Fruit fly (Drosophila melanogaster) whole organism, embryonic: ENCODE measurements around the gene CG2681.

Experiments used
- ATbp ChIP-seq: fragments of 200-800 bp; sonication (Bioruptor generic); optimal IDR thresholded peaks from 2 replicates; lab custom pipeline; 2017; ENCODE audit warnings: missing biosample characterization, mild to moderate bottlenecking, missing genetic modification characterization, missing genetic modification reagents
- Atf3 ChIP-seq: fragments of 200-800 bp; sonication (Bioruptor generic); optimal IDR thresholded peaks from 3 replicates; lab custom pipeline; 2016; ENCODE audit warnings: missing biosample characterization, missing genetic modification characterization
- CG10654 ChIP-seq: fragments of 200-800 bp; sonication (Bioruptor generic); optimal IDR thresholded peaks from 2 replicates; lab custom pipeline; 2016; ENCODE audit warnings: missing biosample characterization, missing genetic modification characterization
- CG11398 ChIP-seq: fragments of 200-800 bp; sonication (Bioruptor generic); optimal IDR thresholded peaks from 2 replicates; lab custom pipeline; 2016; ENCODE audit warnings: missing biosample characterization, missing genetic modification characterization
- CG11456 ChIP-seq: fragments of 200-800 bp; sonication (Bioruptor generic); IDR thresholded peaks from 3 replicates; pipeline ENCODE4 v1.3.6; 2022; ENCODE audit warnings: missing biosample characterization, missing genetic modification characterization
- CG12299 ChIP-seq: fragments of 200-800 bp; sonication (Bioruptor generic); optimal IDR thresholded peaks from 2 replicates; lab custom pipeline; 2018; ENCODE audit warnings: missing biosample characterization, mild to moderate bottlenecking, missing genetic modification characterization
- CG1233 ChIP-seq: fragments of 200-800 bp; sonication (Bioruptor generic); optimal IDR thresholded peaks from 4 replicates; lab custom pipeline; 2018; ENCODE audit warnings: missing biosample characterization, mild to moderate bottlenecking, missing genetic modification characterization
- CG12942 ChIP-seq: fragments of 200-800 bp; sonication (Bioruptor generic); optimal IDR thresholded peaks from 3 replicates; lab custom pipeline; 2016; ENCODE audit warnings: missing biosample characterization, missing genetic modification characterization
- CG13123 ChIP-seq: fragments of 200-800 bp; sonication (Bioruptor generic); optimal IDR thresholded peaks from 2 replicates; lab custom pipeline; 2016; ENCODE audit warnings: missing biosample characterization, missing genetic modification characterization
- CG13296 ChIP-seq: fragments of 200-800 bp; sonication (Bioruptor generic); optimal IDR thresholded peaks from 3 replicates; lab custom pipeline; 2018; ENCODE audit warnings: missing biosample characterization, mild to moderate bottlenecking, missing genetic modification characterization
- CG13424 ChIP-seq: fragments of 200-800 bp; sonication (Bioruptor generic); optimal IDR thresholded peaks from 2 replicates; lab custom pipeline; 2019; ENCODE audit warnings: missing biosample characterization, mild to moderate bottlenecking, missing genetic modification characterization, moderate library complexity
- CG1529 ChIP-seq: fragments of 200-800 bp; sonication (Bioruptor generic); optimal IDR thresholded peaks from 3 replicates; lab custom pipeline; 2018; ENCODE audit warnings: missing biosample characterization, missing genetic modification characterization
- CG15514 ChIP-seq: fragments of 200-800 bp; sonication (Bioruptor generic); optimal IDR thresholded peaks from 3 replicates; lab custom pipeline; 2017; ENCODE audit warnings: missing biosample characterization, missing genetic modification characterization, mild to moderate bottlenecking, moderate library complexity, missing genetic modification reagents
- CG16815 ChIP-seq: fragments of 200-800 bp; sonication (Bioruptor generic); optimal IDR thresholded peaks from 3 replicates; lab custom pipeline; 2017; ENCODE audit warnings: missing biosample characterization, mild to moderate bottlenecking, missing genetic modification characterization
- CG16863 ChIP-seq: fragments of 200-800 bp; sonication (Bioruptor generic); optimal IDR thresholded peaks from 3 replicates; lab custom pipeline; 2016; ENCODE audit warnings: missing biosample characterization, missing genetic modification characterization
- CG18262 ChIP-seq: fragments of 200-800 bp; optimal IDR thresholded peaks from 3 replicates; lab custom pipeline; 2019; ENCODE audit warnings: missing biosample characterization, mild to moderate bottlenecking, missing genetic modification characterization, moderate library complexity
- CG18476 ChIP-seq: fragments of 200-800 bp; sonication (Bioruptor generic); optimal IDR thresholded peaks from 2 replicates; lab custom pipeline; 2016; ENCODE audit warnings: missing biosample characterization, mild to moderate bottlenecking, missing genetic modification characterization
- CG18599 ChIP-seq: fragments of 200-800 bp; sonication (Bioruptor generic); optimal IDR thresholded peaks from 3 replicates; lab custom pipeline; 2017; ENCODE audit warnings: missing biosample characterization, missing genetic modification characterization, mild to moderate bottlenecking, moderate library complexity, missing genetic modification reagents
- CG3065 ChIP-seq: fragments of 200-800 bp; sonication (Bioruptor generic); optimal IDR thresholded peaks from 2 replicates; lab custom pipeline; 2016; ENCODE audit warnings: missing biosample characterization, missing genetic modification characterization
- CG3163 ChIP-seq: fragments of 200-800 bp; sonication (Bioruptor generic); optimal IDR thresholded peaks from 3 replicates; lab custom pipeline; 2016; ENCODE audit warnings: missing biosample characterization, missing genetic modification characterization
- CG33213 ChIP-seq: fragments of 200-800 bp; sonication (Bioruptor generic); optimal IDR thresholded peaks from 3 replicates; lab custom pipeline; 2016; ENCODE audit warnings: missing biosample characterization, missing genetic modification characterization
- CG4328 ChIP-seq: fragments of 200-800 bp; sonication (Bioruptor generic); optimal IDR thresholded peaks from 3 replicates; lab custom pipeline; 2017; ENCODE audit warnings: missing biosample characterization, missing genetic modification reagents, missing genetic modification characterization
- CG4424 ChIP-seq: fragments of 200-800 bp; sonication (Bioruptor generic); optimal IDR thresholded peaks from 3 replicates; lab custom pipeline; 2016; ENCODE audit warnings: missing biosample characterization, missing genetic modification characterization
- CG4730 ChIP-seq: fragments of 200-800 bp; sonication (Bioruptor generic); IDR thresholded peaks from 2 replicates; pipeline ENCODE4 v1.3.6; 2022; ENCODE audit warnings: missing biosample characterization, missing genetic modification characterization
- CG7556 ChIP-seq: fragments of 200-800 bp; sonication (Bioruptor generic); optimal IDR thresholded peaks from 2 replicates; lab custom pipeline; 2017; ENCODE audit warnings: missing biosample characterization, mild to moderate bottlenecking, missing genetic modification characterization
- CG8765 ChIP-seq: fragments of 200-800 bp; sonication (Bioruptor generic); IDR thresholded peaks from 2 replicates; pipeline ENCODE4 v1.3.6; 2022; ENCODE audit warnings: missing biosample characterization, missing genetic modification characterization
- Dfd ChIP-seq, 2 experiments: fragments of >200 bp; optimal IDR thresholded peaks; 2 replicates each; lab custom pipeline; 2017; ENCODE audit warnings: missing biosample characterization in 2 of 2, missing genetic modification characterization in 2 of 2
- Dip2 ChIP-seq: fragments of 200-800 bp; sonication (Bioruptor generic); IDR thresholded peaks from 2 replicates; pipeline ENCODE4 v1.3.6; 2022; ENCODE audit warnings: missing biosample characterization, missing genetic modification characterization
- Dip3 ChIP-seq: fragments of 200-800 bp; sonication (Bioruptor generic); optimal IDR thresholded peaks from 3 replicates; lab custom pipeline; 2016; ENCODE audit warnings: missing biosample characterization, missing genetic modification characterization
- Dref ChIP-seq: fragments of 200-800 bp; sonication (Bioruptor generic); IDR thresholded peaks from 2 replicates; pipeline ENCODE4 v1.3.6; 2022; ENCODE audit warnings: missing biosample characterization, missing genetic modification characterization
- E2f1 ChIP-seq: fragments of 200-800 bp; sonication (Bioruptor generic); IDR thresholded peaks from 2 replicates; pipeline ENCODE4 v1.3.6; 2022; ENCODE audit warnings: missing biosample characterization, missing genetic modification characterization
- Ets65A ChIP-seq: fragments of 200-800 bp; sonication (Bioruptor generic); peaks from one replicate; lab custom pipeline; 2016; ENCODE audit warnings: missing biosample characterization, missing genetic modification characterization
- Ets97D ChIP-seq: fragments of 200-800 bp; sonication (Bioruptor generic); optimal IDR thresholded peaks from 3 replicates; lab custom pipeline; 2016; ENCODE audit warnings: missing biosample characterization, missing genetic modification characterization
- Fer1 ChIP-seq: fragments of 200-800 bp; sonication (Bioruptor generic); optimal IDR thresholded peaks from 2 replicates; lab custom pipeline; 2017; ENCODE audit warnings: missing biosample characterization, mild to moderate bottlenecking, missing genetic modification characterization
- H15 ChIP-seq: fragments of 200-800 bp; sonication (Bioruptor generic); IDR thresholded peaks from 3 replicates; pipeline ENCODE4 v1.3.6; 2022; ENCODE audit warnings: missing biosample characterization, missing genetic modification characterization
- MESR4 ChIP-seq: fragments of 200-800 bp; sonication (Bioruptor generic); optimal IDR thresholded peaks from 2 replicates; lab custom pipeline; 2018; ENCODE audit warnings: missing biosample characterization, mild to moderate bottlenecking, missing genetic modification characterization, moderate library complexity
- Med ChIP-seq: fragments of 200-800 bp; sonication (Bioruptor generic); peaks from one replicate; lab custom pipeline; 2016; ENCODE audit warnings: missing biosample characterization, missing genetic modification characterization, mild to moderate bottlenecking, inconsistent platforms, moderate library complexity
- cg ChIP-seq: fragments of 200-800 bp; sonication (Bioruptor generic); optimal IDR thresholded peaks from 3 replicates; lab custom pipeline; 2019; ENCODE audit warnings: missing biosample characterization, mild to moderate bottlenecking, missing genetic modification characterization, moderate library complexity
- dpn ChIP-seq, 2 experiments: fragments of 200-800 bp; sonication (Bioruptor generic); optimal IDR thresholded peaks; 3 replicates each; lab custom pipeline; 2016; ENCODE audit warnings: missing biosample characterization in 2 of 2, missing genetic modification characterization in 2 of 2
- esg ChIP-seq: fragments of 200-800 bp; sonication (Bioruptor generic); conservative IDR thresholded peaks from 2 replicates; pipeline ENCODE4 v1.3.6; 2022; ENCODE audit warnings: missing biosample characterization, missing genetic modification characterization
- ftz-f1 ChIP-seq: fragments of 200-800 bp; sonication (Bioruptor generic); optimal IDR thresholded peaks from 2 replicates; lab custom pipeline; 2016; ENCODE audit warnings: missing biosample characterization, missing genetic modification characterization
- lilli ChIP-seq: fragments of 200-800 bp; sonication (Bioruptor generic); optimal IDR thresholded peaks from 3 replicates; lab custom pipeline; 2016; ENCODE audit warnings: missing biosample characterization, missing genetic modification characterization
- nom ChIP-seq: fragments of 200-800 bp; sonication (Bioruptor generic); optimal IDR thresholded peaks from 2 replicates; lab custom pipeline; 2017; ENCODE audit warnings: missing biosample characterization, missing genetic modification characterization, mild to moderate bottlenecking, moderate library complexity, missing genetic modification reagents
- pnt ChIP-seq: fragments of 200-800 bp; sonication (Bioruptor generic); optimal IDR thresholded peaks from 3 replicates; lab custom pipeline; 2016; ENCODE audit warnings: missing biosample characterization, missing genetic modification characterization
- pros ChIP-seq: fragments of 200-800 bp; sonication (Bioruptor generic); optimal IDR thresholded peaks from 3 replicates; lab custom pipeline; 2019; ENCODE audit warnings: missing biosample characterization, mild to moderate bottlenecking, missing genetic modification characterization, moderate library complexity
- repo ChIP-seq: fragments of 200-800 bp; sonication (Bioruptor generic); optimal IDR thresholded peaks from 2 replicates; lab custom pipeline; 2016; ENCODE audit warnings: missing biosample characterization, missing genetic modification characterization
- ro ChIP-seq: fragments of 200-800 bp; sonication (Bioruptor generic); IDR thresholded peaks from 2 replicates; pipeline ENCODE4 v1.3.6; 2022; ENCODE audit warnings: missing biosample characterization, missing genetic modification characterization
- sens ChIP-seq: fragments of 200-800 bp; sonication (Bioruptor generic); peaks from one replicate; lab custom pipeline; 2016; ENCODE audit warnings: missing biosample characterization, missing genetic modification characterization
- toy ChIP-seq: fragments of 200-800 bp; sonication (Bioruptor generic); IDR thresholded peaks from 2 replicates; pipeline ENCODE4 v1.3.6; 2022; ENCODE audit warnings: missing biosample characterization, missing genetic modification characterization
- tx ChIP-seq: fragments of 200-800 bp; sonication (Bioruptor generic); optimal IDR thresholded peaks from 2 replicates; lab custom pipeline; 2016; ENCODE audit warnings: missing biosample characterization, missing genetic modification characterization
- vnd ChIP-seq: fragments of 200-800 bp; sonication (Bioruptor generic); IDR thresholded peaks from 3 replicates; pipeline ENCODE4 v1.3.6; 2022; ENCODE audit warnings: missing biosample characterization, missing genetic modification characterization; ENCODE audit not compliant: partially characterized antibody

The CG2681 gene

dm6 chrX:2663416-2663815 lies 45.1 kb upstream of the CG2681 start (continued):
- TF ChIP-seq CG8765 (GFP tag; lab: Robert Waterston, UW) (no peak), Med (GFP tag; lab: Kevin White, UChicago) (peak; percentile 35), pros (GFP tag; lab: Kevin White, UChicago) (no peak), dpn (GFP tag; optimal IDR thresholded peaks at IDR 0.05; lab: Kevin White, UChicago) (no peak), CG10654 (no peak), ro (GFP tag; lab: Robert Waterston, UW) (no peak), CG12299 (peak; percentile 4), E2f1 (GFP tag; lab: Robert Waterston, UW) (no peak), Atf3 (GFP tag; lab: Kevin White, UChicago) (no peak)

dm6 chrX:2677024-2677589 lies 31.4 kb upstream of the CG2681 start:
- TF ChIP-seq Ets97D (GFP tag; lab: Kevin White, UChicago) = peak; percentile 14
- no peak for TF ChIP-seq ftz-f1
- TF ChIP-seq ATbp (GFP tag; lab: Kevin White, UChicago) = no peak
- TF ChIP-seq CG4730 (GFP tag; lab: Robert Waterston, UW) = no peak
- no peak for TF ChIP-seq CG12942 (GFP tag; lab: Kevin White, UChicago)
- TF ChIP-seq Med (GFP tag; lab: Kevin White, UChicago) = peak; percentile 79
- TF ChIP-seq CG11456 (GFP tag; lab: Robert Waterston, UW) = no peak
- peak; percentile 54 for TF ChIP-seq Ets65A (GFP tag; lab: Kevin White, UChicago)
- TF ChIP-seq toy (GFP tag; lab: Robert Waterston, UW) = no peak
- TF ChIP-seq CG3163 (GFP tag; lab: Kevin White, UChicago) = no peak
- no peak for TF ChIP-seq CG15514 (GFP tag; lab: Kevin White, UChicago)
- TF ChIP-seq Dfd (GFP tag; optimal IDR thresholded peaks at IDR 0.05; lab: Kevin White, UChicago) = peak in 1 of 2 experiments; percentile 51
- TF ChIP-seq tx (GFP tag; lab: Kevin White, UChicago) = no peak
- TF ChIP-seq CG4328 (GFP tag; lab: Kevin White, UChicago) = no peak
- TF ChIP-seq CG13296 = no peak
- TF ChIP-seq CG13123 (GFP tag; lab: Kevin White, UChicago) = no peak
- TF ChIP-seq CG3065 (GFP tag; lab: Kevin White, UChicago) = no peak
- peak; percentile 35 for TF ChIP-seq cg (GFP tag; lab: Kevin White, UChicago)
- no peak for TF ChIP-seq CG7556 (GFP tag; lab: Kevin White, UChicago)
- TF ChIP-seq nom (GFP tag; lab: Kevin White, UChicago) = peak; percentile 11
- TF ChIP-seq CG33213 (GFP tag; lab: Kevin White, UChicago) = no peak
- TF ChIP-seq CG4424 (GFP tag; lab: Kevin White, UChicago) = no peak
- TF ChIP-seq CG11398 = no peak
- TF ChIP-seq H15 (GFP tag; lab: Robert Waterston, UW) = no peak
- no peak for TF ChIP-seq CG18476 (GFP tag; lab: Kevin White, UChicago)
- no peak for TF ChIP-seq CG13424 (tag; lab: Kevin White, UChicago)
- TF ChIP-seq CG16815 (GFP tag; lab: Kevin White, UChicago) = no peak
- no peak for TF ChIP-seq MESR4 (GFP tag; lab: Kevin White, UChicago)
- no peak for TF ChIP-seq CG1233 (GFP tag; lab: Kevin White, UChicago)
- no peak for TF ChIP-seq Dip2 (GFP tag; lab: Robert Waterston, UW)
- TF ChIP-seq pnt (GFP tag; lab: Kevin White, UChicago) = no peak
- TF ChIP-seq Dref (GFP tag; lab: Robert Waterston, UW) = no peak
- no peak for TF ChIP-seq esg
- no peak for TF ChIP-seq CG16863 (GFP tag; lab: Kevin White, UChicago)
- TF ChIP-seq CG18599 (GFP tag; lab: Kevin White, UChicago) = no peak
- no peak for TF ChIP-seq lilli (GFP tag; lab: Kevin White, UChicago)
- TF ChIP-seq CG18262 (tag; lab: Kevin White, UChicago) = no peak
- no peak for TF ChIP-seq repo (GFP tag; lab: Kevin White, UChicago)
- no peak for TF ChIP-seq Fer1
- no peak for TF ChIP-seq CG1529
- no peak for TF ChIP-seq vnd (GFP tag; lab: Robert Waterston, UW)
- peak; percentile 32 for TF ChIP-seq sens
- TF ChIP-seq Dip3 (GFP tag; lab: Kevin White, UChicago) = no peak
